Fruit fly (Drosophila melanogaster) whole organism, embryonic: ENCODE data around the gene Cyt-c-p.

ENCODE experiments used
- Antp ChIP-seq: fragments of 200-800 bp; sonication (Bioruptor generic); optimal IDR thresholded peaks from 3 replicates; lab custom pipeline; 2016; ENCODE audit warnings: missing biosample characterization, missing genetic modification characterization
- B-H2 ChIP-seq: fragments of 200-800 bp; sonication (Bioruptor generic); optimal IDR thresholded peaks from 2 replicates; lab custom pipeline; 2018; ENCODE audit warnings: missing biosample characterization, mild to moderate bottlenecking, missing genetic modification characterization
- CG11093 ChIP-seq: fragments of 200-800 bp; sonication (Bioruptor generic); IDR thresholded peaks from 3 replicates; pipeline ENCODE4 v1.3.6; 2022; ENCODE audit warnings: missing biosample characterization, missing genetic modification characterization
- CG11560 ChIP-seq: fragments of 200-800 bp; sonication (Bioruptor generic); IDR thresholded peaks from 3 replicates; pipeline ENCODE4 v1.3.6; 2022; ENCODE audit warnings: missing biosample characterization, missing genetic modification characterization
- CG11696 ChIP-seq: fragments of 200-800 bp; sonication (Bioruptor generic); IDR thresholded peaks from 2 replicates; pipeline ENCODE4 v1.3.6; 2022; ENCODE audit warnings: missing biosample characterization, missing genetic modification characterization
- CG1233 ChIP-seq: fragments of 200-800 bp; sonication (Bioruptor generic); optimal IDR thresholded peaks from 4 replicates; lab custom pipeline; 2018; ENCODE audit warnings: missing biosample characterization, mild to moderate bottlenecking, missing genetic modification characterization
- CG12659 ChIP-seq: fragments of 200-800 bp; sonication (Bioruptor generic); optimal IDR thresholded peaks from 3 replicates; lab custom pipeline; 2017; ENCODE audit warnings: mild to moderate bottlenecking, missing biosample characterization, missing genetic modification reagents, missing genetic modification characterization
- CG13123 ChIP-seq: fragments of 200-800 bp; sonication (Bioruptor generic); optimal IDR thresholded peaks from 2 replicates; lab custom pipeline; 2016; ENCODE audit warnings: missing biosample characterization, missing genetic modification characterization
- CG1602 ChIP-seq: fragments of 200-800 bp; sonication (Bioruptor generic); optimal IDR thresholded peaks from 3 replicates; lab custom pipeline; 2016; ENCODE audit warnings: missing biosample characterization, missing genetic modification characterization
- CG17361 ChIP-seq: fragments of 200-800 bp; sonication (Bioruptor generic); IDR thresholded peaks from 3 replicates; pipeline ENCODE4 v1.3.6; 2022; ENCODE audit warnings: missing biosample characterization, missing genetic modification characterization
- CG2202 ChIP-seq: fragments of 200-800 bp; sonication (Bioruptor generic); optimal IDR thresholded peaks from 2 replicates; lab custom pipeline; 2018; ENCODE audit warnings: missing biosample characterization, mild to moderate bottlenecking, missing genetic modification characterization
- CG3163 ChIP-seq: fragments of 200-800 bp; sonication (Bioruptor generic); optimal IDR thresholded peaks from 3 replicates; lab custom pipeline; 2016; ENCODE audit warnings: missing biosample characterization, missing genetic modification characterization
- CG4424 ChIP-seq: fragments of 200-800 bp; sonication (Bioruptor generic); optimal IDR thresholded peaks from 3 replicates; lab custom pipeline; 2016; ENCODE audit warnings: missing biosample characterization, missing genetic modification characterization
- CG5180 ChIP-seq: fragments of 200-800 bp; sonication (Bioruptor generic); optimal IDR thresholded peaks from 3 replicates; lab custom pipeline; 2017; ENCODE audit warnings: missing biosample characterization, missing genetic modification characterization, mild to moderate bottlenecking, moderate library complexity, missing genetic modification reagents
- CG7745 ChIP-seq: fragments of 200-800 bp; sonication (Bioruptor generic); optimal IDR thresholded peaks from 2 replicates; lab custom pipeline; 2018; ENCODE audit warnings: missing biosample characterization, mild to moderate bottlenecking, missing genetic modification characterization, moderate library complexity
- CG7839 ChIP-seq: fragments of 200-800 bp; sonication (Bioruptor generic); optimal IDR thresholded peaks from 3 replicates; lab custom pipeline; 2018; ENCODE audit warnings: missing biosample characterization, mild to moderate bottlenecking, missing genetic modification characterization, moderate library complexity
- CG8281 ChIP-seq: fragments of 200-800 bp; sonication (Bioruptor generic); optimal IDR thresholded peaks from 2 replicates; lab custom pipeline; 2018; ENCODE audit warnings: missing biosample characterization, mild to moderate bottlenecking, missing genetic modification characterization, moderate library complexity
- CG8290 ChIP-seq, 3 experiments: fragments of 200-800 bp; sonication (Bioruptor generic); optimal IDR thresholded peaks; 2 replicates each; lab custom pipeline; 2016 to 2019; ENCODE audit warnings: missing biosample characterization in 3 of 3, missing genetic modification characterization in 3 of 3, mild to moderate bottlenecking in 2 of 3, moderate library complexity in 1 of 3
- CG9797 ChIP-seq: fragments of 200-800 bp; sonication (Bioruptor generic); optimal IDR thresholded peaks from 3 replicates; lab custom pipeline; 2018; ENCODE audit warnings: missing biosample characterization, mild to moderate bottlenecking, missing genetic modification characterization
- CG9932 ChIP-seq: fragments of 200-800 bp; sonication (Bioruptor generic); IDR thresholded peaks from 2 replicates; pipeline ENCODE4 v1.3.6; 2022; ENCODE audit warnings: missing biosample characterization, missing genetic modification characterization
- CTCF ChIP-seq: fragments of 200-800 bp; sonication (Bioruptor generic); optimal IDR thresholded peaks from 2 replicates; lab custom pipeline; 2017; ENCODE audit warnings: missing biosample characterization, mild to moderate bottlenecking, missing genetic modification characterization, moderate library complexity
- Dek ChIP-seq: fragments of 200-800 bp; sonication (Bioruptor generic); optimal IDR thresholded peaks from 3 replicates; lab custom pipeline; 2019; ENCODE audit warnings: missing biosample characterization, mild to moderate bottlenecking, missing genetic modification characterization, moderate library complexity
- Dfd ChIP-seq, 2 experiments: fragments of >200 bp; optimal IDR thresholded peaks; 2 replicates each; lab custom pipeline; 2017; ENCODE audit warnings: missing biosample characterization in 2 of 2, missing genetic modification characterization in 2 of 2
- Dip2 ChIP-seq: fragments of 200-800 bp; sonication (Bioruptor generic); IDR thresholded peaks from 2 replicates; pipeline ENCODE4 v1.3.6; 2022; ENCODE audit warnings: missing biosample characterization, missing genetic modification characterization
- Fer3 ChIP-seq: fragments of 200-800 bp; sonication (Bioruptor generic); optimal IDR thresholded peaks from 2 replicates; lab custom pipeline; 2018; ENCODE audit warnings: missing biosample characterization, mild to moderate bottlenecking, missing genetic modification characterization, moderate library complexity
- H15 ChIP-seq: fragments of 200-800 bp; sonication (Bioruptor generic); IDR thresholded peaks from 3 replicates; pipeline ENCODE4 v1.3.6; 2022; ENCODE audit warnings: missing biosample characterization, missing genetic modification characterization
- HLHmδ ChIP-seq: fragments of 200-800 bp; sonication (Bioruptor generic); optimal IDR thresholded peaks from 2 replicates; lab custom pipeline; 2018; ENCODE audit warnings: missing biosample characterization, mild to moderate bottlenecking, missing genetic modification characterization, moderate library complexity
- Hr39 ChIP-seq: fragments of >200 bp; optimal IDR thresholded peaks from 2 replicates; lab custom pipeline; 2017
- Hr78 ChIP-seq, 2 experiments: fragments of 200-800 bp in 1 of 2; fragments of >200 bp in 1 of 2; sonication (Bioruptor generic) in 1 of 2; optimal IDR thresholded peaks; 2 replicates each; lab custom pipeline; 2017 to 2019; ENCODE audit warnings: missing biosample characterization in 2 of 2, missing genetic modification characterization in 2 of 2, mild to moderate bottlenecking in 1 of 2, moderate library complexity in 1 of 2
- Max ChIP-seq: fragments of 200-800 bp; sonication (Bioruptor generic); optimal IDR thresholded peaks from 2 replicates; lab custom pipeline; 2016; ENCODE audit warnings: missing biosample characterization, mild to moderate bottlenecking, missing genetic modification characterization
- Meics ChIP-seq: fragments of 200-800 bp; sonication (Bioruptor generic); optimal IDR thresholded peaks from 2 replicates; lab custom pipeline; 2017; ENCODE audit warnings: missing biosample characterization, mild to moderate bottlenecking, missing genetic modification characterization
- NC2α ChIP-seq: fragments of 200-800 bp; sonication (Bioruptor generic); optimal IDR thresholded peaks from 2 replicates; lab custom pipeline; 2016; ENCODE audit warnings: missing biosample characterization, missing genetic modification characterization
- Neu2 ChIP-seq: fragments of 200-800 bp; sonication (Bioruptor generic); optimal IDR thresholded peaks from 3 replicates; lab custom pipeline; 2016; ENCODE audit warnings: missing biosample characterization, missing genetic modification characterization, borderline replicate concordance
- Poxn ChIP-seq: fragments of 200-800 bp; sonication (Bioruptor generic); IDR thresholded peaks from 2 replicates; pipeline ENCODE4 v1.3.6; 2022; ENCODE audit warnings: missing biosample characterization, missing genetic modification characterization
- Scr ChIP-seq: fragments of 200-800 bp; sonication (Bioruptor generic); IDR thresholded peaks from 2 replicates; pipeline ENCODE4 v1.3.6; 2022; ENCODE audit warnings: missing biosample characterization, missing genetic modification characterization; ENCODE audit not compliant: partially characterized antibody
- Sin3A ChIP-seq: fragments of >200 bp; optimal IDR thresholded peaks from 2 replicates; lab custom pipeline; 2018
- Sry-β ChIP-seq: fragments of 200-800 bp; sonication (Bioruptor generic); optimal IDR thresholded peaks from 2 replicates; lab custom pipeline; 2018; ENCODE audit warnings: missing biosample characterization, mild to moderate bottlenecking, missing genetic modification characterization, moderate library complexity
- ara ChIP-seq: fragments of 200-800 bp; sonication (Bioruptor generic); IDR thresholded peaks from 2 replicates; pipeline ENCODE4 v1.3.6; 2022; ENCODE audit warnings: missing biosample characterization, missing genetic modification characterization
- bbx ChIP-seq: fragments of 200-800 bp; sonication (Bioruptor generic); IDR thresholded peaks from 2 replicates; pipeline ENCODE4 v1.3.6; 2022; ENCODE audit warnings: missing biosample characterization, missing genetic modification characterization; ENCODE audit not compliant: partially characterized antibody
- bcd ChIP-seq: fragments of 200-800 bp; sonication (Bioruptor generic); optimal IDR thresholded peaks from 2 replicates; lab custom pipeline; 2017; ENCODE audit warnings: missing biosample characterization, mild to moderate bottlenecking, missing genetic modification characterization
- crol ChIP-seq: fragments of 200-800 bp; sonication (Bioruptor generic); IDR thresholded peaks from 2 replicates; pipeline ENCODE4 v1.3.6; 2022; ENCODE audit warnings: missing biosample characterization, missing genetic modification characterization
- dpn ChIP-seq, 2 experiments: fragments of 200-800 bp; sonication (Bioruptor generic); optimal IDR thresholded peaks; 3 replicates each; lab custom pipeline; 2016; ENCODE audit warnings: missing biosample characterization in 2 of 2, missing genetic modification characterization in 2 of 2
- jumu ChIP-seq: fragments of 200-800 bp; sonication (Bioruptor generic); optimal IDR thresholded peaks from 3 replicates; lab custom pipeline; 2016; ENCODE audit warnings: missing biosample characterization, missing genetic modification characterization
- lov ChIP-seq, 2 experiments: fragments of 200-800 bp in 1 of 2; fragments of >200 bp in 1 of 2; sonication (Bioruptor generic) in 1 of 2; IDR thresholded peaks in 1 of 2; optimal IDR thresholded peaks in 1 of 2; 2 replicates in 1 of 2; 3 replicates in 1 of 2; pipeline versions ENCODE4 v1.3.6 to Lab custom; 2017 to 2022; ENCODE audit warnings: missing biosample characterization in 1 of 2, missing genetic modification characterization in 1 of 2
- luna ChIP-seq: fragments of 200-800 bp; sonication (Bioruptor generic); optimal IDR thresholded peaks from 2 replicates; lab custom pipeline; 2016; ENCODE audit warnings: missing biosample characterization, missing genetic modification characterization
- p53 ChIP-seq: fragments of 200-800 bp; sonication (Bioruptor generic); optimal IDR thresholded peaks from 2 replicates; lab custom pipeline; 2016; ENCODE audit warnings: missing biosample characterization, missing genetic modification characterization
- sd ChIP-seq: fragments of 200-800 bp; sonication (Bioruptor generic); optimal IDR thresholded peaks from 3 replicates; lab custom pipeline; 2018; ENCODE audit warnings: missing biosample characterization, mild to moderate bottlenecking, missing genetic modification characterization, moderate library complexity
- stc ChIP-seq: fragments of 200-800 bp; sonication (Bioruptor generic); IDR thresholded peaks from 2 replicates; pipeline ENCODE4 v1.3.6; 2022; ENCODE audit warnings: missing biosample characterization, missing genetic modification characterization
- wdn ChIP-seq: fragments of 200-800 bp; sonication (Bioruptor generic); IDR thresholded peaks from 2 replicates; pipeline ENCODE4 v1.3.6; 2022; ENCODE audit warnings: missing biosample characterization, missing genetic modification characterization

The Cyt-c-p gene

DNA sequence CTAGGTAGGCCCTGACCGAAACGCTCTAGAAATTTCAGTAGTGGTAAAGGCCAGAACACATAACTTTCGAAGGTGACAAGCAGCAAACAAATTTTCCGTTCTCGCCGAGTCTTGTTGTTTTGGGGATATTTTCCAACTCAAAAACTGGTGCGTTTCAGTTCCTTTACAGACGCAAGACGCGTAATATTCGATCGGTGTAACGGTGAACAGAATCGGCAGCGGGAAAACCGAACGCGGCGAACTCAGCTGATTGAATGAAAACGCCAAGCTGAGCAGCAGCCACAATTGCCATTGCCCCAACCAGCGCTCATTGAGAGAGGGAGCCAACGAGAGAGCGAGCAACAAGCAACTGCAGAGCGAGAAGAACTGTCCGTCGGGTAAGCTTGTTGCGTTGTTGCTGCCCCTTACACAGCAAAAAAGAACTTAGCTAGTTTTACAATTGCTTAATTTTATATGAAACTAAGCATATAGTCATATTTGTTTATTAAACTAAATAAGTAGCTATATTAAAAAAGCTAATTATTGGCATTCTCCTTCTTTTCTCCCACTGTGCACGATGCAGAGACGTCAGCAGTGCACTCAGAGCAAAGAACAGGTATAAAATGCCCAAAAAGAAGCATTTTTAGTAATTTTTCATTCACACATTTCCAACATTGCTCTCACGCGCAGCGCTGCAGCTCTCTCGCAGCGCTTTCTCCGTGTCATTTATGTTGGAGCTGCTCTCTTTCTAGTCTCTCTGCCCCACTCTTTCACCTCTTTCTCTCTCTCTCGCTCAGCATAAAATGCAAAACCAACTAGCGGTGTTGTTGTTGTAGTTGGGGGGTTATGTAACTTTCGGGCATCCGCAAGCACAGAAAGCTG is 3.7 kb upstream of the Cyt-c-p start, which contains the start of the genes Cyt-c-d and CG31808 (continued):
- TF ChIP-seq Dfd (GFP tag; optimal IDR thresholded peaks at IDR 0.05; lab: Kevin White, UChicago) (no peak), lov (optimal IDR thresholded peaks at IDR 0.05; lab: Kevin White, UChicago) (no peak), lov (GFP tag; IDR thresholded peaks at IDR 0.05; lab: Robert Waterston, UW) (peak; percentile 96), Meics (GFP tag; lab: Kevin White, UChicago) (peak; percentile 95), CG8290 (GFP tag; optimal IDR thresholded peaks at IDR 0.05; lab: Kevin White, UChicago) (peak; percentile 88), CG8290 (tag; optimal IDR thresholded peaks at IDR 0.05; lab: Kevin White, UChicago) (peak; percentile 84 to 93), CG7839 (tag; lab: Kevin White, UChicago) (peak; percentile 97), Fer3 (peak; percentile 95), CG17361 (GFP tag; lab: Robert Waterston, UW) (peak; percentile 96), H15 (GFP tag; lab: Robert Waterston, UW) (peak; percentile 98), Scr (GFP tag; lab: Robert Waterston, UW) (no peak), sd (tag; lab: Kevin White, UChicago) (peak; percentile 83), B-H2 (GFP tag; lab: Kevin White, UChicago) (peak; percentile 63), Max (GFP tag; lab: Kevin White, UChicago) (peak; percentile 95), p53 (GFP tag; lab: Kevin White, UChicago) (peak; percentile 56), dpn (GFP tag; optimal IDR thresholded peaks at IDR 0.05; lab: Kevin White, UChicago) (peak; percentile 95 to 97), Sin3A (lab: Kevin White, UChicago) (no peak), CG9932 (GFP tag; lab: Robert Waterston, UW) (peak; percentile 84), Dek (peak; percentile 96), Dip2 (GFP tag; lab: Robert Waterston, UW) (no peak; the same call in 1 of the 2 replicates), jumu (peak; percentile 89), bbx (peak; percentile 63), CG4424 (GFP tag; lab: Kevin White, UChicago) (peak; percentile 96), CG3163 (GFP tag; lab: Kevin White, UChicago) (peak; percentile 60), CG5180 (GFP tag; lab: Kevin White, UChicago) (peak; percentile 91), bcd (GFP tag; lab: Kevin White, UChicago) (peak; percentile 97), Hr39 (no peak), CG11560 (tag; lab: Robert Waterston, UW) (peak; percentile 89), ara (GFP tag; lab: Robert Waterston, UW) (peak; percentile 98), CG8281 (tag; lab: Kevin White, UChicago) (peak; percentile 87), CG11696 (peak; percentile 87), CTCF (peak; percentile 71), CG11093 (GFP tag; lab: Robert Waterston, UW) (peak; percentile 97), CG1233 (GFP tag; lab: Kevin White, UChicago) (peak; percentile 94), luna (GFP tag; lab: Kevin White, UChicago) (peak; percentile 65), NC2α (GFP tag; lab: Kevin White, UChicago) (peak; percentile 86), crol (GFP tag; lab: Robert Waterston, UW) (no peak; the same call in 1 of the 2 replicates), CG9797 (peak; percentile 33), Poxn (peak; percentile 74), wdn (GFP tag; lab: Robert Waterston, UW) (peak; percentile 91), Hr78 (GFP tag; optimal IDR thresholded peaks at IDR 0.05; lab: Kevin White, UChicago) (peak in 1 of 2 experiments; percentile 84), Neu2 (no peak), CG1602 (GFP tag; lab: Kevin White, UChicago) (peak; percentile 96), stc (GFP tag; lab: Robert Waterston, UW) (peak; percentile 98), CG12659 (peak; percentile 97), Antp (GFP tag; lab: Kevin White, UChicago) (peak; percentile 77), CG13123 (GFP tag; lab: Kevin White, UChicago) (peak; percentile 93), CG7745 (tag; lab: Kevin White, UChicago) (peak; percentile 59), CG2202 (tag; lab: Kevin White, UChicago) (peak; percentile 96), HLHmδ (GFP tag; lab: Kevin White, UChicago) (peak; percentile 64), Sry-β (GFP tag; lab: Kevin White, UChicago) (peak; percentile 73)
